Fruit fly (Drosophila melanogaster) whole organism, wandering third instar larva: ENCODE results near the gene CG5644.

ENCODE experiments used
- CG32264 ChIP-seq: fragments of 200-800 bp; sonication (Bioruptor generic); optimal IDR thresholded peaks from 2 replicates; lab custom pipeline; 2016; ENCODE audit warnings: missing biosample characterization, missing genetic modification characterization
- GATAd ChIP-seq: sonication (Bioruptor generic); optimal IDR thresholded peaks from 2 replicates; lab custom pipeline; 2016; ENCODE audit warnings: missing biosample characterization, missing genetic modification characterization
- Sp1 ChIP-seq: fragments of 200-800 bp; sonication (Bioruptor generic); optimal IDR thresholded peaks from 3 replicates; lab custom pipeline; 2019; ENCODE audit warnings: missing biosample characterization, mild to moderate bottlenecking, missing genetic modification characterization, moderate library complexity
- br ChIP-seq: fragments of 200-800 bp; sonication (Bioruptor generic); optimal IDR thresholded peaks from 2 replicates; lab custom pipeline; 2016; ENCODE audit warnings: missing biosample characterization, missing genetic modification characterization
- dmrt93B ChIP-seq: fragments of 200-800 bp; sonication (Bioruptor generic); optimal IDR thresholded peaks from 2 replicates; lab custom pipeline; 2018; ENCODE audit warnings: missing biosample characterization, mild to moderate bottlenecking, missing genetic modification characterization
- ey ChIP-seq: fragments of 200-800 bp; sonication (Bioruptor generic); optimal IDR thresholded peaks from 2 replicates; lab custom pipeline; 2016; ENCODE audit warnings: missing biosample characterization, missing genetic modification characterization
- foxo ChIP-seq, 2 experiments: fragments of 200-800 bp; sonication (Bioruptor generic); optimal IDR thresholded peaks; 2 replicates in 1 of 2; 3 replicates in 1 of 2; lab custom pipeline; 2016 to 2017; ENCODE audit warnings: missing biosample characterization in 2 of 2, missing genetic modification characterization in 2 of 2
- jim ChIP-seq: fragments of 175-275, 200-325 bp; sonication (Bioruptor generic); optimal IDR thresholded peaks from 2 replicates; lab custom pipeline; 2016; ENCODE audit warnings: missing biosample characterization, mild to moderate bottlenecking, missing genetic modification characterization
- pan ChIP-seq: fragments of >200 bp; optimal IDR thresholded peaks from 2 replicates; lab custom pipeline; 2017
- psq ChIP-seq: fragments of 200-800 bp; sonication (Bioruptor generic); optimal IDR thresholded peaks from 3 replicates; lab custom pipeline; 2017; ENCODE audit warnings: missing biosample characterization, mild to moderate bottlenecking, missing genetic modification characterization, moderate library complexity
- sage ChIP-seq: fragments of 200-800 bp; sonication (Bioruptor generic); optimal IDR thresholded peaks from 2 replicates; lab custom pipeline; 2016; ENCODE audit warnings: missing biosample characterization, mild to moderate bottlenecking, missing genetic modification characterization
- sv ChIP-seq: fragments of 200-800 bp; sonication (Bioruptor generic); optimal IDR thresholded peaks from 3 replicates; lab custom pipeline; 2016; ENCODE audit warnings: missing biosample characterization, missing genetic modification characterization

DNA sequence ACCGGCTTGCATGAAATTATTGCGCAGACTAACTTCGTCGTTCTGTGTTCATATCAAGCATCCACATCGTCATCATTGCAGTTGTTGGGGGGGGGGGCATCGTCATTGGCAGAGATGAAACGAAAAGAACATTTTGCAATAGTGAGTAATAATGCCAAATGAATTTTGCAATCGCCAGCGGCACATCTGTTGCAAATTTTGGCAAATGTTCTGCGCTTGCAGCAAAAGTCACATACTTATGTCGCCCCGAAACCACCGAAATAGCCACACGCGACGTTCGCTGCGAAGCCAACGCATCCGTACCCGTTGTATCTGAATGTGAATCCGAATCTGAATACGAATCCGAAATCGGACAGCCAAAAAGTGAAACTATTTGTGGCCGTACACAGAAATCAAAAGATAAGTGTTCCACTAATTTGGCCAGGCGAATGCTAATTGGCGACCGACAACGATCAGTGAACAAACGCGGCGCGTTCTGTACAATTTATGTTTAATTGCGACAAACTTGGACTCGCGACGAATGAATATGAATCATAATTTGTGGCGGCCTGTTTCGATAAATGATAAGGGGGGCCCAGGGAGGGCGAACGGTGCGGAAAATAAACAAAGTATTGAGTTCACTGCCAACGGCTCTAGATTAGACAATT is 31.7 kb downstream of the CG5644 start:
- TF ChIP-seq sv (GFP tag; lab: Kevin White, UChicago), result no peak
- no peak for TF ChIP-seq psq
- no peak for TF ChIP-seq GATAd (GFP tag; lab: Kevin White, UChicago)
- no peak for TF ChIP-seq ey (GFP tag; lab: Kevin White, UChicago)
- no peak for TF ChIP-seq pan
- no peak for TF ChIP-seq foxo (GFP tag; optimal IDR thresholded peaks at IDR 0.05; lab: Kevin White, UChicago)
- TF ChIP-seq br (GFP tag; lab: Kevin White, UChicago), result no peak
- no peak for TF ChIP-seq CG32264 (GFP tag; lab: Kevin White, UChicago)
- TF ChIP-seq jim (GFP tag; lab: Kevin White, UChicago), result no peak
- TF ChIP-seq sage (GFP tag; lab: Kevin White, UChicago), result no peak
- TF ChIP-seq Sp1 (GFP tag; lab: Kevin White, UChicago), result no peak
- no peak for TF ChIP-seq dmrt93B (GFP tag; lab: Kevin White, UChicago)
